Fruit fly (Drosophila melanogaster) whole organism, embryonic: ENCODE results near the gene Or85b.

Source experiments
- Aef1 ChIP-seq: fragments of 200-800 bp; sonication (Bioruptor generic); IDR thresholded peaks from 3 replicates; pipeline ENCODE4 v1.3.6; 2022; ENCODE audit warnings: missing biosample characterization, missing genetic modification characterization
- B-H2 ChIP-seq: fragments of 200-800 bp; sonication (Bioruptor generic); optimal IDR thresholded peaks from 2 replicates; lab custom pipeline; 2018; ENCODE audit warnings: missing biosample characterization, mild to moderate bottlenecking, missing genetic modification characterization
- BEAF-32 ChIP-seq: fragments of 200-800 bp; sonication (Bioruptor generic); optimal IDR thresholded peaks from 3 replicates; lab custom pipeline; 2017; ENCODE audit warnings: missing biosample characterization, missing genetic modification characterization, mild to moderate bottlenecking, moderate library complexity, missing genetic modification reagents
- Bgb ChIP-seq: fragments of 200-800 bp; sonication (Bioruptor generic); IDR thresholded peaks from 2 replicates; pipeline ENCODE4 v1.3.6; 2022; ENCODE audit warnings: missing biosample characterization, missing genetic modification characterization; ENCODE audit not compliant: partially characterized antibody
- CG11093 ChIP-seq: fragments of 200-800 bp; sonication (Bioruptor generic); IDR thresholded peaks from 3 replicates; pipeline ENCODE4 v1.3.6; 2022; ENCODE audit warnings: missing biosample characterization, missing genetic modification characterization
- CG11504 ChIP-seq: fragments of 200-800 bp; sonication (Bioruptor generic); optimal IDR thresholded peaks from 3 replicates; lab custom pipeline; 2019; ENCODE audit warnings: missing biosample characterization, mild to moderate bottlenecking, missing genetic modification characterization, moderate library complexity
- CG11560 ChIP-seq: fragments of 200-800 bp; sonication (Bioruptor generic); IDR thresholded peaks from 3 replicates; pipeline ENCODE4 v1.3.6; 2022; ENCODE audit warnings: missing biosample characterization, missing genetic modification characterization
- CG12299 ChIP-seq: fragments of 200-800 bp; sonication (Bioruptor generic); optimal IDR thresholded peaks from 2 replicates; lab custom pipeline; 2018; ENCODE audit warnings: missing biosample characterization, mild to moderate bottlenecking, missing genetic modification characterization
- CG12391 ChIP-seq: fragments of 200-800 bp; sonication (Bioruptor generic); optimal IDR thresholded peaks from 3 replicates; lab custom pipeline; 2018; ENCODE audit warnings: missing biosample characterization, mild to moderate bottlenecking, missing genetic modification characterization, moderate library complexity
- CG13287 ChIP-seq: fragments of 200-800 bp; sonication (Bioruptor generic); IDR thresholded peaks from 2 replicates; pipeline ENCODE4 v1.3.6; 2022; ENCODE audit warnings: missing biosample characterization, missing genetic modification characterization; ENCODE audit not compliant: partially characterized antibody
- CG14014 ChIP-seq: fragments of 200-800 bp; sonication (Bioruptor generic); IDR thresholded peaks from 2 replicates; pipeline ENCODE4 v1.3.6; 2022; ENCODE audit warnings: missing biosample characterization, missing genetic modification characterization
- CG17359 ChIP-seq: fragments of 200-800 bp; sonication (Bioruptor generic); optimal IDR thresholded peaks from 3 replicates; lab custom pipeline; 2018; ENCODE audit warnings: missing biosample characterization, mild to moderate bottlenecking, missing genetic modification characterization, moderate library complexity
- CG18011 ChIP-seq: fragments of 200-800 bp; sonication (Bioruptor generic); optimal IDR thresholded peaks from 2 replicates; lab custom pipeline; 2017; ENCODE audit warnings: missing biosample characterization, missing genetic modification characterization, mild to moderate bottlenecking, moderate library complexity, missing genotype
- CG18599 ChIP-seq: fragments of 200-800 bp; sonication (Bioruptor generic); optimal IDR thresholded peaks from 3 replicates; lab custom pipeline; 2017; ENCODE audit warnings: missing biosample characterization, missing genetic modification characterization, mild to moderate bottlenecking, moderate library complexity, missing genetic modification reagents
- CG18764 ChIP-seq: fragments of 200-800 bp; sonication (Bioruptor generic); optimal IDR thresholded peaks from 3 replicates; lab custom pipeline; 2016; ENCODE audit warnings: missing biosample characterization, missing genetic modification characterization
- CG2120 ChIP-seq: fragments of 200-800 bp; sonication (Bioruptor generic); optimal IDR thresholded peaks from 3 replicates; lab custom pipeline; 2016; ENCODE audit warnings: missing biosample characterization, missing genetic modification characterization
- CG3847 ChIP-seq: fragments of 200-800 bp; sonication (Bioruptor generic); IDR thresholded peaks from 2 replicates; pipeline ENCODE4 v1.3.6; 2022; ENCODE audit warnings: missing biosample characterization, missing genetic modification characterization
- CG4854 ChIP-seq: fragments of 200-800 bp; sonication (Bioruptor generic); optimal IDR thresholded peaks from 2 replicates; lab custom pipeline; 2016; ENCODE audit warnings: missing biosample characterization, missing genetic modification characterization, inconsistent platforms
- CG9727 ChIP-seq: fragments of 200-800 bp; sonication (Bioruptor generic); optimal IDR thresholded peaks from 3 replicates; lab custom pipeline; 2017; ENCODE audit warnings: missing biosample characterization, mild to moderate bottlenecking, missing genetic modification characterization
- CG9797 ChIP-seq: fragments of 200-800 bp; sonication (Bioruptor generic); optimal IDR thresholded peaks from 3 replicates; lab custom pipeline; 2018; ENCODE audit warnings: missing biosample characterization, mild to moderate bottlenecking, missing genetic modification characterization
- Dfd ChIP-seq, 2 experiments: fragments of >200 bp; optimal IDR thresholded peaks; 2 replicates each; lab custom pipeline; 2017; ENCODE audit warnings: missing biosample characterization in 2 of 2, missing genetic modification characterization in 2 of 2
- Doc2 ChIP-seq: fragments of 200-800 bp; sonication (Bioruptor generic); IDR thresholded peaks from 2 replicates; pipeline ENCODE4 v1.3.6; 2022; ENCODE audit warnings: missing biosample characterization, missing genetic modification characterization
- Hey ChIP-seq: fragments of 200-800 bp; sonication (Bioruptor generic); optimal IDR thresholded peaks from 3 replicates; lab custom pipeline; 2018; ENCODE audit warnings: missing biosample characterization, mild to moderate bottlenecking, missing genetic modification characterization
- HmgD ChIP-seq: fragments of 200-800 bp; sonication (Bioruptor generic); optimal IDR thresholded peaks from 3 replicates; lab custom pipeline; 2016; ENCODE audit warnings: missing biosample characterization, missing genetic modification characterization
- Hmr ChIP-seq: fragments of 200-800 bp; sonication (Bioruptor generic); optimal IDR thresholded peaks from 3 replicates; lab custom pipeline; 2017; ENCODE audit warnings: mild to moderate bottlenecking, missing biosample characterization, missing genetic modification reagents, missing genetic modification characterization
- Mrtf ChIP-seq: fragments of 200-800 bp; sonication (Bioruptor generic); IDR thresholded peaks from 3 replicates; pipeline ENCODE4 v1.3.6; 2022; ENCODE audit warnings: missing biosample characterization, missing genetic modification characterization
- Myb ChIP-seq: fragments of 200-800 bp; sonication (Bioruptor generic); optimal IDR thresholded peaks from 2 replicates; lab custom pipeline; 2016; ENCODE audit warnings: missing biosample characterization, missing genetic modification characterization
- Nf-YB ChIP-seq: fragments of 200-800 bp; sonication (Bioruptor generic); optimal IDR thresholded peaks from 3 replicates; lab custom pipeline; 2019; ENCODE audit warnings: missing biosample characterization, mild to moderate bottlenecking, missing genetic modification characterization, moderate library complexity
- Optix ChIP-seq: fragments of 200-800 bp; sonication (Bioruptor generic); IDR thresholded peaks from 3 replicates; pipeline ENCODE4 v1.3.6; 2022; ENCODE audit warnings: missing biosample characterization, missing genetic modification characterization
- Ssrp ChIP-seq: fragments of 200-800 bp; sonication (Bioruptor generic); optimal IDR thresholded peaks from 2 replicates; lab custom pipeline; 2018; ENCODE audit warnings: missing biosample characterization, mild to moderate bottlenecking, missing genetic modification characterization, moderate library complexity
- Stat92E ChIP-seq, 3 experiments: fragments of >200 bp in 2 of 3; fragments of 200-800 bp in 1 of 3; sonication (Bioruptor generic) in 1 of 3; optimal IDR thresholded peaks; 2 replicates each; lab custom pipeline; 2017 to 2019; ENCODE audit warnings: missing biosample characterization in 3 of 3, missing genetic modification characterization in 3 of 3, mild to moderate bottlenecking in 1 of 3, moderate library complexity in 1 of 3
- Trl ChIP-seq, 3 experiments: fragments of >200 bp in 2 of 3; fragments of 200-800 bp in 1 of 3; sonication (Bioruptor generic) in 1 of 3; optimal IDR thresholded peaks; 2 replicates in 1 of 3; 3 replicates in 2 of 3; lab custom pipeline; 2016 to 2017; ENCODE audit warnings: missing biosample characterization in 1 of 3, missing genetic modification characterization in 1 of 3
- amos ChIP-seq: fragments of 200-800 bp; sonication (Bioruptor generic); IDR thresholded peaks from 2 replicates; pipeline ENCODE4 v1.3.6; 2022; ENCODE audit warnings: missing biosample characterization, missing genetic modification characterization; ENCODE audit not compliant: partially characterized antibody
- az2 ChIP-seq: fragments of 200-800 bp; sonication (Bioruptor generic); optimal IDR thresholded peaks from 3 replicates; lab custom pipeline; 2016; ENCODE audit warnings: missing biosample characterization, missing genetic modification characterization
- bigmax ChIP-seq: fragments of 200-800 bp; sonication (Bioruptor generic); optimal IDR thresholded peaks from 2 replicates; lab custom pipeline; 2018; ENCODE audit warnings: missing biosample characterization, mild to moderate bottlenecking, missing genetic modification characterization
- ci ChIP-seq: fragments of 200-800 bp; sonication (Bioruptor generic); IDR thresholded peaks from 3 replicates; pipeline ENCODE4 v1.3.6; 2022; ENCODE audit warnings: missing biosample characterization, missing genetic modification characterization
- dan ChIP-seq: fragments of 200-800 bp; sonication (Bioruptor generic); IDR thresholded peaks from 2 replicates; pipeline ENCODE4 v1.3.6; 2022; ENCODE audit warnings: missing biosample characterization, missing genetic modification characterization
- danr ChIP-seq: fragments of 200-800 bp; sonication (Bioruptor generic); IDR thresholded peaks from 2 replicates; pipeline ENCODE4 v1.3.6; 2022; ENCODE audit warnings: missing biosample characterization, missing genetic modification characterization
- dysf ChIP-seq: fragments of 200-800 bp; sonication (Bioruptor generic); IDR thresholded peaks from 3 replicates; pipeline ENCODE4 v1.3.6; 2022; ENCODE audit warnings: missing biosample characterization, missing genetic modification characterization
- gem ChIP-seq: fragments of 200-800 bp; sonication (Bioruptor generic); optimal IDR thresholded peaks from 2 replicates; lab custom pipeline; 2019; ENCODE audit warnings: missing biosample characterization, mild to moderate bottlenecking, missing genetic modification characterization, moderate library complexity
- grn ChIP-seq: fragments of 200-800 bp; sonication (Bioruptor generic); optimal IDR thresholded peaks from 3 replicates; lab custom pipeline; 2017; ENCODE audit warnings: missing biosample characterization, missing genetic modification characterization
- gsb ChIP-seq: fragments of 200-800 bp; sonication (Bioruptor generic); IDR thresholded peaks from 2 replicates; pipeline ENCODE4 v1.3.6; 2022; ENCODE audit warnings: missing biosample characterization, missing genetic modification characterization
- h ChIP-seq: fragments of >200 bp; optimal IDR thresholded peaks from 2 replicates; lab custom pipeline; 2017
- hth ChIP-seq: fragments of >200 bp; optimal IDR thresholded peaks from 2 replicates; lab custom pipeline; 2017; ENCODE audit warnings: inconsistent platforms
- jing ChIP-seq: fragments of 200-800 bp; sonication (Bioruptor generic); optimal IDR thresholded peaks from 2 replicates; lab custom pipeline; 2018; ENCODE audit warnings: missing biosample characterization, mild to moderate bottlenecking, missing genetic modification characterization
- org-1 ChIP-seq: fragments of 200-800 bp; sonication (Bioruptor generic); optimal IDR thresholded peaks from 2 replicates; lab custom pipeline; 2017; ENCODE audit warnings: missing biosample characterization, missing genetic modification characterization
- ranshi ChIP-seq: fragments of 200-800 bp; sonication (Bioruptor generic); IDR thresholded peaks from 2 replicates; pipeline ENCODE4 v1.3.6; 2022; ENCODE audit warnings: missing biosample characterization, missing genetic modification characterization
- seq ChIP-seq: fragments of 200-800 bp; sonication (Bioruptor generic); IDR thresholded peaks from 2 replicates; pipeline ENCODE4 v1.3.6; 2022; ENCODE audit warnings: missing biosample characterization, missing genetic modification characterization
- stc ChIP-seq: fragments of 200-800 bp; sonication (Bioruptor generic); IDR thresholded peaks from 2 replicates; pipeline ENCODE4 v1.3.6; 2022; ENCODE audit warnings: missing biosample characterization, missing genetic modification characterization
- tna ChIP-seq: fragments of 200-800 bp; sonication (Bioruptor generic); IDR thresholded peaks from 2 replicates; pipeline ENCODE4 v1.3.6; 2022; ENCODE audit warnings: missing biosample characterization, missing genetic modification characterization; ENCODE audit not compliant: partially characterized antibody
- vnd ChIP-seq: fragments of 200-800 bp; sonication (Bioruptor generic); IDR thresholded peaks from 3 replicates; pipeline ENCODE4 v1.3.6; 2022; ENCODE audit warnings: missing biosample characterization, missing genetic modification characterization; ENCODE audit not compliant: partially characterized antibody

Gene Or85b

dm6 chr3R:8524277-8524676 lies 13.1 kb upstream of the Or85b start (continued):
- TF ChIP-seq CG11504 (tag; lab: Kevin White, UChicago) = peak; percentile 39
- TF ChIP-seq Optix = no peak
- no peak for TF ChIP-seq tna (GFP tag; lab: Robert Waterston, UW)
- TF ChIP-seq Mrtf (GFP tag; lab: Robert Waterston, UW) = 0 out of 3 replicates have a peak, but pooled peaks have one; percentile 39
- TF ChIP-seq amos (GFP tag; lab: Robert Waterston, UW) = no peak
- TF ChIP-seq Aef1 = peak; percentile 18; the same call in 1 of the 3 replicates
- no peak for TF ChIP-seq CG9727 (GFP tag; lab: Kevin White, UChicago)
- no peak for TF ChIP-seq CG18764 (GFP tag; lab: Kevin White, UChicago)
- TF ChIP-seq az2 (GFP tag; lab: Kevin White, UChicago) = no peak
- no peak for TF ChIP-seq CG9797 (GFP tag; lab: Kevin White, UChicago)
- peak; percentile 50 for TF ChIP-seq gsb (GFP tag; lab: Robert Waterston, UW)
- peak; percentile 66 for TF ChIP-seq CG18599 (GFP tag; lab: Kevin White, UChicago)
- no peak for TF ChIP-seq Nf-YB (GFP tag; lab: Kevin White, UChicago)
- TF ChIP-seq CG14014 (GFP tag; lab: Robert Waterston, UW) = peak; percentile 60; the same call in 1 of the 2 replicates
- TF ChIP-seq Dfd (GFP tag; optimal IDR thresholded peaks at IDR 0.05; lab: Kevin White, UChicago) = no peak
- 0 out of 2 replicates have a peak, but pooled peaks have one; percentile 8 for TF ChIP-seq ranshi (GFP tag; lab: Robert Waterston, UW)
- TF ChIP-seq ci (GFP tag; lab: Robert Waterston, UW) = peak; percentile 63
- no peak for TF ChIP-seq B-H2 (GFP tag; lab: Kevin White, UChicago)
- no peak for TF ChIP-seq Hey (tag; lab: Kevin White, UChicago)
- TF ChIP-seq CG17359 (tag; lab: Kevin White, UChicago) = peak; percentile 36
- no peak for TF ChIP-seq bigmax (GFP tag; lab: Kevin White, UChicago)
- TF ChIP-seq org-1 (GFP tag; lab: Kevin White, UChicago) = peak; percentile 7
- TF ChIP-seq Bgb (GFP tag; lab: Robert Waterston, UW) = no peak
- no peak for TF ChIP-seq stc (GFP tag; lab: Robert Waterston, UW)
- peak; percentile 20; the same call in 1 of the 2 replicates for TF ChIP-seq CG3847 (GFP tag; lab: Robert Waterston, UW)
- peak; percentile 40; the same call in 1 of the 3 replicates for TF ChIP-seq CG11560 (tag; lab: Robert Waterston, UW)
- no peak for TF ChIP-seq grn (GFP tag; lab: Kevin White, UChicago)
- no peak for TF ChIP-seq hth (lab: Kevin White, UChicago)
- TF ChIP-seq seq (GFP tag; lab: Robert Waterston, UW) = no peak
- TF ChIP-seq dysf = peak; percentile 60
- TF ChIP-seq Myb (GFP tag; lab: Kevin White, UChicago) = no peak
- TF ChIP-seq Hmr (GFP tag; lab: Kevin White, UChicago) = peak; percentile 42
- no peak for TF ChIP-seq jing (GFP tag; lab: Kevin White, UChicago)
- TF ChIP-seq CG2120 (GFP tag; lab: Kevin White, UChicago) = peak; percentile 77
- no peak for TF ChIP-seq dan (GFP tag; lab: Robert Waterston, UW)
- TF ChIP-seq BEAF-32 (GFP tag; lab: Kevin White, UChicago) = no peak
- TF ChIP-seq Ssrp (tag; lab: Kevin White, UChicago) = no peak
- peak; percentile 52; the same call in 1 of the 2 replicates for TF ChIP-seq danr (GFP tag; lab: Robert Waterston, UW)
- no peak for TF ChIP-seq Doc2 (GFP tag; lab: Robert Waterston, UW)
- no peak for TF ChIP-seq vnd (GFP tag; lab: Robert Waterston, UW)
- TF ChIP-seq CG11093 (GFP tag; lab: Robert Waterston, UW) = no peak
- TF ChIP-seq CG12391 = no peak
- peak; percentile 43 for TF ChIP-seq gem
- TF ChIP-seq Stat92E (GFP tag; optimal IDR thresholded peaks at IDR 0.05; lab: Kevin White, UChicago) = no peak
- TF ChIP-seq CG12299 (tag; lab: Kevin White, UChicago) = no peak
- no peak for TF ChIP-seq CG4854 (GFP tag; lab: Kevin White, UChicago)
- TF ChIP-seq h = no peak
- TF ChIP-seq HmgD (GFP tag; lab: Kevin White, UChicago) = no peak
- TF ChIP-seq Trl (optimal IDR thresholded peaks at IDR 0.05; lab: Kevin White, UChicago) = no peak
- TF ChIP-seq Trl (GFP tag; optimal IDR thresholded peaks at IDR 0.05; lab: Kevin White, UChicago) = no peak
- TF ChIP-seq CG13287 (GFP tag; lab: Robert Waterston, UW) = no peak
- no peak for TF ChIP-seq CG18011
